Fruit fly (Drosophila melanogaster): Measurements from ENCODE around the gene CG13599.

Gene CG13599

DNA sequence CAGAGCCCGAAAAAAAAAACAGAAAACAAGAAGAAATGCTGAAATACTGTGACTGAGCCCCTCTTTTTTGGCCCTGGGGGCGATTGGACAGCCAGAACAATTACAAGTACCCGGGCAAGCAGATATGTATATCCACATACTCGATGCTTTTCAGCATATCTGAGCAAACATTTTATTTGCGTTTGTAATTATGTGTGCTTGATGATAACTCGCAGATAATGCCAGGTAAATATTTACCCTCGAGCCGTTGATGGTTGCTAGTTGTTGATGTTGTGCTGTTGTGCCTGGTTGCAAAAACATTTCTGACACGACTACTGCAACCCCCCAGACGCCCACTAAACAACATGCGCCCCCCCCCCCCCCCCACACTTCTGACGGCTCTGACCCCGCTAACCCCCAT is 12.1 kb upstream of the CG13599 start (continued):
- TF ChIP-seq CG10147 (GFP tag; optimal IDR thresholded peaks at IDR 0.05) (peak; percentile 19), insv (GFP tag; optimal IDR thresholded peaks at IDR 0.05) (no peak), Hmx (GFP tag; optimal IDR thresholded peaks at IDR 0.05) (no peak), CG10274 (GFP tag; optimal IDR thresholded peaks at IDR 0.05) (peak; percentile 9), dmrt99B (tag; optimal IDR thresholded peaks at IDR 0.05) (peak; percentile 52), Fer3 (tag; optimal IDR thresholded peaks at IDR 0.05) (peak; percentile 51), TFAM (GFP tag; optimal IDR thresholded peaks at IDR 0.05) (no peak), CG10209 (GFP tag; optimal IDR thresholded peaks at IDR 0.05) (peak; percentile 37), CG3065 (GFP tag; optimal IDR thresholded peaks at IDR 0.05) (no peak), CG4707 (GFP tag; optimal IDR thresholded peaks at IDR 0.05) (peak; percentile 32), NFAT (GFP tag; IDR thresholded peaks at IDR 0.05) (no peak), Opbp (GFP tag; IDR thresholded peaks at IDR 0.05; ENCODE audit: partially characterized antibody) (no peak), CG12071 (GFP tag; optimal IDR thresholded peaks at IDR 0.05) (peak; percentile 85), CG7839 (tag; optimal IDR thresholded peaks at IDR 0.05) (peak; percentile 20), CG3995 (GFP tag; optimal IDR thresholded peaks at IDR 0.05) (no peak), CG1233 (GFP tag; optimal IDR thresholded peaks at IDR 0.05) (peak; percentile 62), Eip74EF (GFP tag; optimal IDR thresholded peaks at IDR 0.05) (peak in 1 of 2 experiments; percentile 28), HmgZ (tag; optimal IDR thresholded peaks at IDR 0.05) (peak; percentile 43), CG15601 (tag; optimal IDR thresholded peaks at IDR 0.05) (peak; percentile 32), NK7.1 (GFP tag; optimal IDR thresholded peaks at IDR 0.05) (no peak), ind (GFP tag; optimal IDR thresholded peaks at IDR 0.05) (no peak), nerfin-1 (tag; optimal IDR thresholded peaks at IDR 0.05) (peak; percentile 43), ap (GFP tag; IDR thresholded peaks at IDR 0.05) (no peak), mirr (GFP tag; optimal IDR thresholded peaks at IDR 0.05) (peak; percentile 83), HLH4C (GFP tag; IDR thresholded peaks at IDR 0.05; ENCODE audit: partially characterized antibody) (no peak), CG7928 (GFP tag; optimal IDR thresholded peaks at IDR 0.05) (peak; percentile 26), kni (GFP tag; optimal IDR thresholded peaks at IDR 0.05) (peak; percentile 30), CG8359 (GFP tag; optimal IDR thresholded peaks at IDR 0.05; ENCODE audit: borderline replicate concordance) (no peak), CG13123 (GFP tag; optimal IDR thresholded peaks at IDR 0.05) (peak; percentile 8), CG14710 (tag; optimal IDR thresholded peaks at IDR 0.05) (peak; percentile 17), gfzf (GFP tag; optimal IDR thresholded peaks at IDR 0.05) (no peak), p53 (GFP tag; optimal IDR thresholded peaks at IDR 0.05) (no peak), CG8290 (GFP tag; optimal IDR thresholded peaks at IDR 0.05) (no peak), CG8290 (tag; optimal IDR thresholded peaks at IDR 0.05) (peak in 1 of 2 experiments; percentile 84), CG10543 (GFP tag; optimal IDR thresholded peaks at IDR 0.05) (peak; percentile 76), CG12769 (tag; optimal IDR thresholded peaks at IDR 0.05) (peak; percentile 56), CG1024 (GFP tag; IDR thresholded peaks at IDR 0.05) (no peak; the same call in 1 of the 2 replicates), gem (tag; optimal IDR thresholded peaks at IDR 0.05) (peak; percentile 43), CG5245 (GFP tag; optimal IDR thresholded peaks at IDR 0.05) (no peak), CG3163 (GFP tag; optimal IDR thresholded peaks at IDR 0.05) (no peak), MESR4 (GFP tag; optimal IDR thresholded peaks at IDR 0.05) (no peak), wdn (GFP tag; IDR thresholded peaks at IDR 0.05) (0 out of 2 replicates have a peak, but pooled peaks have one; percentile 26)
